Fruit fly (Drosophila melanogaster) whole organism, embryonic: ENCODE measurements around the gene Sec23.
A peak's percentile ranks its signal among the peaks of the same experiment; 100 is the strongest.

Source experiments
- B-H1 ChIP-seq: fragments of 200-800 bp; sonication (Bioruptor generic); IDR thresholded peaks from 3 replicates; pipeline ENCODE4 v1.3.6; 2022; ENCODE audit warnings: missing biosample characterization, missing genetic modification characterization
- Blimp-1 ChIP-seq: fragments of 200-800 bp; sonication (Bioruptor generic); optimal IDR thresholded peaks from 3 replicates; lab custom pipeline; 2018; ENCODE audit warnings: missing biosample characterization, missing genetic modification characterization, mild to moderate bottlenecking, moderate library complexity, missing genetic modification reagents
- CG10147 ChIP-seq: fragments of 200-800 bp; sonication (Bioruptor generic); optimal IDR thresholded peaks from 2 replicates; lab custom pipeline; 2019; ENCODE audit warnings: missing biosample characterization, mild to moderate bottlenecking, missing genetic modification characterization, moderate library complexity
- CG11723 ChIP-seq: fragments of 200-800 bp; sonication (Bioruptor generic); optimal IDR thresholded peaks from 2 replicates; lab custom pipeline; 2017; ENCODE audit warnings: missing biosample characterization, mild to moderate bottlenecking, missing genetic modification characterization
- CG14014 ChIP-seq: fragments of 200-800 bp; sonication (Bioruptor generic); IDR thresholded peaks from 2 replicates; pipeline ENCODE4 v1.3.6; 2022; ENCODE audit warnings: missing biosample characterization, missing genetic modification characterization
- CG15073 ChIP-seq: fragments of 200-800 bp; sonication (Bioruptor generic); optimal IDR thresholded peaks from 2 replicates; lab custom pipeline; 2016; ENCODE audit warnings: missing biosample characterization, missing genetic modification characterization
- CG15696 ChIP-seq: fragments of 200-800 bp; sonication (Bioruptor generic); optimal IDR thresholded peaks from 2 replicates; lab custom pipeline; 2019; ENCODE audit warnings: missing biosample characterization, mild to moderate bottlenecking, missing genetic modification characterization, moderate library complexity
- CG1603 ChIP-seq: fragments of 200-800 bp; sonication (Bioruptor generic); optimal IDR thresholded peaks from 2 replicates; lab custom pipeline; 2019; ENCODE audit warnings: missing biosample characterization, mild to moderate bottlenecking, missing genetic modification characterization, moderate library complexity
- CG16863 ChIP-seq: fragments of 200-800 bp; sonication (Bioruptor generic); optimal IDR thresholded peaks from 3 replicates; lab custom pipeline; 2016; ENCODE audit warnings: missing biosample characterization, missing genetic modification characterization
- CG17612 ChIP-seq: fragments of 200-800 bp; sonication (Bioruptor generic); IDR thresholded peaks from 2 replicates; pipeline ENCODE4 v1.3.6; 2022; ENCODE audit warnings: missing biosample characterization, missing genetic modification characterization
- CG1832 ChIP-seq: fragments of 200-800 bp; sonication (Bioruptor generic); optimal IDR thresholded peaks from 2 replicates; lab custom pipeline; 2017; ENCODE audit warnings: missing biosample characterization, mild to moderate bottlenecking, missing genetic modification characterization, inconsistent platforms
- CG31388 ChIP-seq: fragments of 200-800 bp; sonication (Bioruptor generic); optimal IDR thresholded peaks from 2 replicates; lab custom pipeline; 2016; ENCODE audit warnings: missing biosample characterization, missing genetic modification characterization
- CG32767 ChIP-seq: fragments of 200-800 bp; sonication (Bioruptor generic); IDR thresholded peaks from 2 replicates; pipeline ENCODE4 v1.3.6; 2022; ENCODE audit warnings: missing biosample characterization, missing genetic modification characterization
- CG34224 ChIP-seq: fragments of 200-800 bp; sonication (Bioruptor generic); IDR thresholded peaks from 3 replicates; pipeline ENCODE4 v1.3.6; 2022; ENCODE audit warnings: missing biosample characterization, missing genetic modification characterization; ENCODE audit not compliant: partially characterized antibody
- CG6765 ChIP-seq: fragments of 200-800 bp; sonication (Bioruptor generic); optimal IDR thresholded peaks from 3 replicates; lab custom pipeline; 2017; ENCODE audit warnings: missing biosample characterization, mild to moderate bottlenecking, missing genetic modification characterization
- CG6791 ChIP-seq: fragments of 200-800 bp; sonication (Bioruptor generic); IDR thresholded peaks from 3 replicates; pipeline ENCODE4 v1.3.6; 2022; ENCODE audit warnings: missing biosample characterization, missing genetic modification characterization; ENCODE audit not compliant: partially characterized antibody
- CG7372 ChIP-seq: fragments of 200-800 bp; sonication (Bioruptor generic); IDR thresholded peaks from 2 replicates; pipeline ENCODE4 v1.3.6; 2022; ENCODE audit warnings: missing biosample characterization, missing genetic modification characterization
- CTCF ChIP-seq: fragments of 200-800 bp; sonication (Bioruptor generic); optimal IDR thresholded peaks from 2 replicates; lab custom pipeline; 2017; ENCODE audit warnings: missing biosample characterization, mild to moderate bottlenecking, missing genetic modification characterization, moderate library complexity
- D19B ChIP-seq: fragments of 200-800 bp; sonication (Bioruptor generic); optimal IDR thresholded peaks from 2 replicates; lab custom pipeline; 2017; ENCODE audit warnings: missing biosample characterization, mild to moderate bottlenecking, missing genetic modification characterization
- Dip3 ChIP-seq: fragments of 200-800 bp; sonication (Bioruptor generic); optimal IDR thresholded peaks from 3 replicates; lab custom pipeline; 2016; ENCODE audit warnings: missing biosample characterization, missing genetic modification characterization
- Dp ChIP-seq: fragments of 200-800 bp; sonication (Bioruptor generic); optimal IDR thresholded peaks from 2 replicates; lab custom pipeline; 2018; ENCODE audit warnings: missing biosample characterization, mild to moderate bottlenecking, missing genetic modification characterization, moderate library complexity
- Fer1 ChIP-seq: fragments of 200-800 bp; sonication (Bioruptor generic); optimal IDR thresholded peaks from 2 replicates; lab custom pipeline; 2017; ENCODE audit warnings: missing biosample characterization, mild to moderate bottlenecking, missing genetic modification characterization
- Fer3 ChIP-seq: fragments of 200-800 bp; sonication (Bioruptor generic); optimal IDR thresholded peaks from 2 replicates; lab custom pipeline; 2018; ENCODE audit warnings: missing biosample characterization, mild to moderate bottlenecking, missing genetic modification characterization, moderate library complexity
- Hey ChIP-seq: fragments of 200-800 bp; sonication (Bioruptor generic); optimal IDR thresholded peaks from 3 replicates; lab custom pipeline; 2018; ENCODE audit warnings: missing biosample characterization, mild to moderate bottlenecking, missing genetic modification characterization
- Hr3 ChIP-seq: fragments of 200-800 bp; sonication (Bioruptor generic); optimal IDR thresholded peaks from 3 replicates; lab custom pipeline; 2016; ENCODE audit warnings: missing biosample characterization, missing genetic modification characterization
- Lhr ChIP-seq: fragments of 200-800 bp; sonication (Bioruptor generic); optimal IDR thresholded peaks from 3 replicates; lab custom pipeline; 2017; ENCODE audit warnings: mild to moderate bottlenecking, missing biosample characterization, missing genetic modification reagents, missing genetic modification characterization
- Mrtf ChIP-seq: fragments of 200-800 bp; sonication (Bioruptor generic); IDR thresholded peaks from 3 replicates; pipeline ENCODE4 v1.3.6; 2022; ENCODE audit warnings: missing biosample characterization, missing genetic modification characterization
- Side ChIP-seq: fragments of 200-800 bp; sonication (Bioruptor generic); optimal IDR thresholded peaks from 2 replicates; lab custom pipeline; 2016; ENCODE audit warnings: missing biosample characterization, missing genetic modification characterization
- Taf1 ChIP-seq: fragments of 200-800 bp; sonication (Bioruptor generic); IDR thresholded peaks from 2 replicates; pipeline ENCODE4 v1.3.6; 2022; ENCODE audit warnings: missing biosample characterization, missing genetic modification characterization
- Xbp1 ChIP-seq: fragments of 200-800 bp; sonication (Bioruptor generic); optimal IDR thresholded peaks from 3 replicates; lab custom pipeline; 2016; ENCODE audit warnings: missing biosample characterization, mild to moderate bottlenecking, missing genetic modification characterization
- Xrp1 ChIP-seq: fragments of 200-800 bp; sonication (Bioruptor generic); IDR thresholded peaks from 2 replicates; pipeline ENCODE4 v1.3.6; 2022; ENCODE audit warnings: missing biosample characterization, missing genetic modification characterization
- danr ChIP-seq: fragments of 200-800 bp; sonication (Bioruptor generic); IDR thresholded peaks from 2 replicates; pipeline ENCODE4 v1.3.6; 2022; ENCODE audit warnings: missing biosample characterization, missing genetic modification characterization
- dimm ChIP-seq: fragments of 200-800 bp; sonication (Bioruptor generic); IDR thresholded peaks from 2 replicates; pipeline ENCODE4 v1.3.6; 2022; ENCODE audit warnings: missing biosample characterization, missing genetic modification characterization
- dm ChIP-seq: fragments of 200-800 bp; sonication (Bioruptor generic); optimal IDR thresholded peaks from 3 replicates; lab custom pipeline; 2016; ENCODE audit warnings: missing biosample characterization, missing genetic modification characterization
- esg ChIP-seq: fragments of 200-800 bp; sonication (Bioruptor generic); conservative IDR thresholded peaks from 2 replicates; pipeline ENCODE4 v1.3.6; 2022; ENCODE audit warnings: missing biosample characterization, missing genetic modification characterization
- eyg ChIP-seq: fragments of 200-800 bp; sonication (Bioruptor generic); optimal IDR thresholded peaks from 3 replicates; lab custom pipeline; 2016; ENCODE audit warnings: missing biosample characterization, missing genetic modification characterization
- fd96Cb ChIP-seq: fragments of 200-800 bp; sonication (Bioruptor generic); optimal IDR thresholded peaks from 2 replicates; lab custom pipeline; 2018; ENCODE audit warnings: missing biosample characterization, mild to moderate bottlenecking, missing genetic modification characterization, moderate library complexity
- fu2 ChIP-seq: fragments of 200-800 bp; sonication (Bioruptor generic); optimal IDR thresholded peaks from 2 replicates; lab custom pipeline; 2016; ENCODE audit warnings: missing biosample characterization, missing genetic modification characterization
- her ChIP-seq: fragments of 200-800 bp; sonication (Bioruptor generic); optimal IDR thresholded peaks from 2 replicates; lab custom pipeline; 2016; ENCODE audit warnings: missing biosample characterization, missing genetic modification characterization
- hth ChIP-seq: fragments of >200 bp; optimal IDR thresholded peaks from 2 replicates; lab custom pipeline; 2017; ENCODE audit warnings: inconsistent platforms
- lola ChIP-seq, 3 experiments: fragments of >200 bp in 2 of 3; fragments of 200-800 bp in 1 of 3; sonication (Bioruptor generic) in 1 of 3; optimal IDR thresholded peaks; 2 replicates each; lab custom pipeline; 2017 to 2019; ENCODE audit warnings: missing biosample characterization in 3 of 3, missing genetic modification characterization in 3 of 3, mild to moderate bottlenecking in 1 of 3, moderate library complexity in 1 of 3
- nmo ChIP-seq: fragments of 200-800 bp; sonication (Bioruptor generic); optimal IDR thresholded peaks from 2 replicates; lab custom pipeline; 2018; ENCODE audit warnings: missing biosample characterization, mild to moderate bottlenecking, missing genetic modification characterization, moderate library complexity
- pb ChIP-seq: fragments of 200-800 bp; sonication (Bioruptor generic); optimal IDR thresholded peaks from 3 replicates; lab custom pipeline; 2016; ENCODE audit warnings: missing biosample characterization, missing genetic modification characterization
- prd ChIP-seq, 3 experiments: fragments of >200 bp in 2 of 3; fragments of 200-800 bp in 1 of 3; sonication (Bioruptor generic) in 1 of 3; optimal IDR thresholded peaks in 2 of 3; IDR thresholded peaks in 1 of 3; 2 replicates in 2 of 3; 3 replicates in 1 of 3; pipeline versions ENCODE4 v1.3.6 to Lab custom; 2017 to 2022; ENCODE audit warnings: missing biosample characterization in 1 of 3, missing genetic modification characterization in 1 of 3
- psq ChIP-seq: fragments of 200-800 bp; sonication (Bioruptor generic); optimal IDR thresholded peaks from 2 replicates; lab custom pipeline; 2017; ENCODE audit warnings: missing biosample characterization, missing genetic modification characterization
- sisA ChIP-seq: fragments of 200-800 bp; sonication (Bioruptor generic); IDR thresholded peaks from 2 replicates; pipeline ENCODE4 v1.3.6; 2022; ENCODE audit warnings: missing biosample characterization, missing genetic modification characterization
- slp2 ChIP-seq: fragments of 200-800 bp; sonication (Bioruptor generic); optimal IDR thresholded peaks from 2 replicates; lab custom pipeline; 2016; ENCODE audit warnings: missing biosample characterization, missing genetic modification characterization
- ttk ChIP-seq: fragments of 200-800 bp; sonication (Bioruptor generic); IDR thresholded peaks from 2 replicates; pipeline ENCODE4 v2.1.2; 2022; ENCODE audit warnings: missing biosample characterization, missing genetic modification characterization
- tup ChIP-seq: fragments of 200-800 bp; sonication (Bioruptor generic); optimal IDR thresholded peaks from 2 replicates; lab custom pipeline; 2016; ENCODE audit warnings: missing biosample characterization, mild to moderate bottlenecking, missing genetic modification characterization, moderate library complexity
- zen2 ChIP-seq: fragments of 200-800 bp; sonication (Bioruptor generic); IDR thresholded peaks from 3 replicates; pipeline ENCODE4 v1.3.6; 2022; ENCODE audit warnings: missing biosample characterization, missing genetic modification characterization; ENCODE audit not compliant: partially characterized antibody

The Sec23 gene

dm6 chr3R:5624115-5624878, 24.6 kb upstream of the Sec23 start, which contains the start of the genes Dph4, Spec2 and RpL13A:
Dph4 (minus strand) TSS chr3R:5624125.
Spec2 (minus strand) TSS chr3R:5624125.
RpL13A (plus strand) TSS chr3R:5624474.
- TF ChIP-seq CTCF (peak; percentile 64), CG31388 (GFP tag; lab: Kevin White, UChicago) (no peak), eyg (GFP tag; lab: Kevin White, UChicago) (peak; percentile 88), fd96Cb (tag; lab: Kevin White, UChicago) (peak; percentile 69), slp2 (GFP tag; lab: Kevin White, UChicago) (peak; percentile 88), Dip3 (GFP tag; lab: Kevin White, UChicago) (peak; percentile 89), Hey (tag; lab: Kevin White, UChicago) (peak; percentile 93), D19B (GFP tag; lab: Kevin White, UChicago) (peak; percentile 86), CG32767 (GFP tag; lab: Robert Waterston, UW) (no peak), Lhr (GFP tag; lab: Kevin White, UChicago) (peak; percentile 97), CG34224 (GFP tag; lab: Robert Waterston, UW) (no peak), CG10147 (peak; percentile 87), CG15696 (tag; lab: Kevin White, UChicago) (peak; percentile 50), sisA (GFP tag; lab: Robert Waterston, UW) (no peak), Blimp-1 (GFP tag; lab: Kevin White, UChicago) (peak; percentile 65), CG1832 (GFP tag; lab: Kevin White, UChicago) (no peak), her (GFP tag; lab: Kevin White, UChicago) (peak; percentile 93), Xbp1 (GFP tag; lab: Kevin White, UChicago) (peak; percentile 89), Xrp1 (GFP tag; lab: Robert Waterston, UW) (no peak), Fer3 (tag; lab: Kevin White, UChicago) (peak; percentile 92), pb (GFP tag; lab: Kevin White, UChicago) (peak; percentile 95), hth (lab: Kevin White, UChicago) (no peak), Side (peak; percentile 96), esg (GFP tag; lab: Robert Waterston, UW) (no peak), Hr3 (GFP tag; lab: Kevin White, UChicago) (peak; percentile 73), psq (peak; percentile 81), CG14014 (GFP tag; lab: Robert Waterston, UW) (no peak), Dp (GFP tag; lab: Kevin White, UChicago) (peak; percentile 69), danr (GFP tag; lab: Robert Waterston, UW) (no peak), fu2 (GFP tag; lab: Kevin White, UChicago) (peak; percentile 88), CG16863 (GFP tag; lab: Kevin White, UChicago) (peak; percentile 86), CG11723 (GFP tag; lab: Kevin White, UChicago) (peak; percentile 93), CG15073 (GFP tag; lab: Kevin White, UChicago) (no peak), dm (GFP tag; lab: Kevin White, UChicago) (peak; percentile 97), Mrtf (GFP tag; lab: Robert Waterston, UW) (no peak), ttk (GFP tag; lab: Robert Waterston, UW) (no peak), lola (GFP tag; optimal IDR thresholded peaks at IDR 0.05; lab: Kevin White, UChicago) (peak in 1 of 3 experiments; percentile 70), CG6765 (GFP tag; lab: Kevin White, UChicago) (peak; percentile 97), B-H1 (GFP tag; lab: Robert Waterston, UW) (no peak), tup (GFP tag; lab: Kevin White, UChicago) (peak; percentile 74), CG17612 (GFP tag; lab: Robert Waterston, UW) (no peak), CG7372 (GFP tag; lab: Robert Waterston, UW) (no peak), Taf1 (no peak), Fer1 (GFP tag; lab: Kevin White, UChicago) (peak; percentile 96), CG6791 (no peak), zen2 (no peak), nmo (peak; percentile 86), prd (optimal IDR thresholded peaks at IDR 0.05; lab: Kevin White, UChicago) (no peak), prd (GFP tag; IDR thresholded peaks at IDR 0.05; lab: Robert Waterston, UW) (no peak), CG1603 (peak; percentile 96), dimm (GFP tag; lab: Robert Waterston, UW) (no peak)
